Fruit fly (Drosophila melanogaster) whole organism, embryonic: ENCODE measurements around the gene CG14205.

Experiments
- ATbp ChIP-seq: fragments of 200-800 bp; sonication (Bioruptor generic); optimal IDR thresholded peaks from 2 replicates; lab custom pipeline; 2017; ENCODE audit warnings: missing biosample characterization, mild to moderate bottlenecking, missing genetic modification characterization, missing genetic modification reagents
- Abd-B ChIP-seq: fragments of 200-800 bp; sonication (Bioruptor generic); optimal IDR thresholded peaks from 2 replicates; lab custom pipeline; 2018; ENCODE audit warnings: missing biosample characterization, mild to moderate bottlenecking, missing genetic modification characterization, moderate library complexity
- Atf6 ChIP-seq: fragments of 200-800 bp; sonication (Bioruptor generic); IDR thresholded peaks from 2 replicates; pipeline ENCODE4 v1.3.6; 2022; ENCODE audit warnings: missing biosample characterization, missing genetic modification characterization
- BtbVII ChIP-seq: fragments of 200-800 bp; sonication (Bioruptor generic); optimal IDR thresholded peaks from 3 replicates; lab custom pipeline; 2017; ENCODE audit warnings: missing biosample characterization, mild to moderate bottlenecking, missing genetic modification characterization
- CG11085 ChIP-seq: fragments of 200-800 bp; sonication (Bioruptor generic); IDR thresholded peaks from 2 replicates; pipeline ENCODE4 v1.3.6; 2022; ENCODE audit warnings: missing biosample characterization, missing genetic modification characterization
- CG11398 ChIP-seq: fragments of 200-800 bp; sonication (Bioruptor generic); optimal IDR thresholded peaks from 2 replicates; lab custom pipeline; 2016; ENCODE audit warnings: missing biosample characterization, missing genetic modification characterization
- CG11456 ChIP-seq: fragments of 200-800 bp; sonication (Bioruptor generic); IDR thresholded peaks from 3 replicates; pipeline ENCODE4 v1.3.6; 2022; ENCODE audit warnings: missing biosample characterization, missing genetic modification characterization
- CG12155 ChIP-seq: fragments of 200-800 bp; sonication (Bioruptor generic); optimal IDR thresholded peaks from 3 replicates; lab custom pipeline; 2016; ENCODE audit warnings: missing biosample characterization, missing genetic modification characterization
- CG12744 ChIP-seq: fragments of 200-800 bp; sonication (Bioruptor generic); optimal IDR thresholded peaks from 2 replicates; lab custom pipeline; 2016; ENCODE audit warnings: missing biosample characterization, missing genetic modification characterization
- CG12942 ChIP-seq: fragments of 200-800 bp; sonication (Bioruptor generic); optimal IDR thresholded peaks from 3 replicates; lab custom pipeline; 2016; ENCODE audit warnings: missing biosample characterization, missing genetic modification characterization
- CG13424 ChIP-seq: fragments of 200-800 bp; sonication (Bioruptor generic); optimal IDR thresholded peaks from 2 replicates; lab custom pipeline; 2019; ENCODE audit warnings: missing biosample characterization, mild to moderate bottlenecking, missing genetic modification characterization, moderate library complexity
- CG31365 ChIP-seq: fragments of 200-800 bp; sonication (Bioruptor generic); optimal IDR thresholded peaks from 2 replicates; lab custom pipeline; 2018; ENCODE audit warnings: missing biosample characterization, mild to moderate bottlenecking, missing genetic modification characterization
- CG34376 ChIP-seq: fragments of 200-800 bp; sonication (Bioruptor generic); optimal IDR thresholded peaks from 2 replicates; lab custom pipeline; 2018; ENCODE audit warnings: missing biosample characterization, mild to moderate bottlenecking, missing genetic modification characterization
- CG6175 ChIP-seq: fragments of 200-800 bp; sonication (Bioruptor generic); IDR thresholded peaks from 3 replicates; pipeline ENCODE4 v1.3.6; 2022; ENCODE audit warnings: missing biosample characterization, missing genetic modification characterization
- CG7839 ChIP-seq: fragments of 200-800 bp; sonication (Bioruptor generic); optimal IDR thresholded peaks from 3 replicates; lab custom pipeline; 2018; ENCODE audit warnings: missing biosample characterization, mild to moderate bottlenecking, missing genetic modification characterization, moderate library complexity
- CG8359 ChIP-seq: fragments of 200-800 bp; sonication (Bioruptor generic); optimal IDR thresholded peaks from 2 replicates; lab custom pipeline; 2017; ENCODE audit warnings: missing biosample characterization, mild to moderate bottlenecking, missing genetic modification characterization, borderline replicate concordance
- CG9727 ChIP-seq: fragments of 200-800 bp; sonication (Bioruptor generic); optimal IDR thresholded peaks from 3 replicates; lab custom pipeline; 2017; ENCODE audit warnings: missing biosample characterization, mild to moderate bottlenecking, missing genetic modification characterization
- Drgx ChIP-seq: fragments of 200-800 bp; sonication (Bioruptor generic); IDR thresholded peaks from 2 replicates; pipeline ENCODE4 v1.3.6; 2022; ENCODE audit warnings: missing biosample characterization, missing genetic modification characterization
- Ets65A ChIP-seq: fragments of 200-800 bp; sonication (Bioruptor generic); peaks from one replicate; lab custom pipeline; 2016; ENCODE audit warnings: missing biosample characterization, missing genetic modification characterization
- Gug ChIP-seq: fragments of 200-800 bp; sonication (Bioruptor generic); IDR thresholded peaks from 4 replicates; pipeline ENCODE4 v1.3.6; 2022; ENCODE audit warnings: missing biosample characterization, missing genetic modification characterization
- Hr3 ChIP-seq: fragments of 200-800 bp; sonication (Bioruptor generic); optimal IDR thresholded peaks from 3 replicates; lab custom pipeline; 2016; ENCODE audit warnings: missing biosample characterization, missing genetic modification characterization
- Med ChIP-seq: fragments of 200-800 bp; sonication (Bioruptor generic); peaks from one replicate; lab custom pipeline; 2016; ENCODE audit warnings: missing biosample characterization, missing genetic modification characterization, mild to moderate bottlenecking, inconsistent platforms, moderate library complexity
- Opbp ChIP-seq: fragments of 200-800 bp; sonication (Bioruptor generic); IDR thresholded peaks from 3 replicates; pipeline ENCODE4 v1.3.6; 2022; ENCODE audit warnings: missing biosample characterization, missing genetic modification characterization; ENCODE audit not compliant: partially characterized antibody
- Ravus ChIP-seq: fragments of 200-800 bp; sonication (Bioruptor generic); IDR thresholded peaks from 2 replicates; pipeline ENCODE4 v1.3.6; 2022; ENCODE audit warnings: missing biosample characterization, missing genetic modification characterization
- Sin3A ChIP-seq: fragments of >200 bp; optimal IDR thresholded peaks from 2 replicates; lab custom pipeline; 2018
- Ssrp ChIP-seq: fragments of 200-800 bp; sonication (Bioruptor generic); optimal IDR thresholded peaks from 2 replicates; lab custom pipeline; 2018; ENCODE audit warnings: missing biosample characterization, mild to moderate bottlenecking, missing genetic modification characterization, moderate library complexity
- Taf1 ChIP-seq: fragments of 200-800 bp; sonication (Bioruptor generic); IDR thresholded peaks from 2 replicates; pipeline ENCODE4 v1.3.6; 2022; ENCODE audit warnings: missing biosample characterization, missing genetic modification characterization
- Tbp ChIP-seq: fragments of >200 bp; optimal IDR thresholded peaks from 2 replicates; lab custom pipeline; 2018; ENCODE audit warnings: missing biosample characterization, missing genetic modification characterization
- bab2 ChIP-seq: fragments of 200-800 bp; sonication (Bioruptor generic); optimal IDR thresholded peaks from 2 replicates; lab custom pipeline; 2016; ENCODE audit warnings: missing biosample characterization, missing genetic modification characterization
- bcd ChIP-seq: fragments of 200-800 bp; sonication (Bioruptor generic); optimal IDR thresholded peaks from 2 replicates; lab custom pipeline; 2017; ENCODE audit warnings: missing biosample characterization, mild to moderate bottlenecking, missing genetic modification characterization
- chn ChIP-seq: fragments of 200-800 bp; sonication (Bioruptor generic); optimal IDR thresholded peaks from 2 replicates; lab custom pipeline; 2016; ENCODE audit warnings: missing biosample characterization, missing genetic modification characterization
- ci ChIP-seq: fragments of 200-800 bp; sonication (Bioruptor generic); IDR thresholded peaks from 3 replicates; pipeline ENCODE4 v1.3.6; 2022; ENCODE audit warnings: missing biosample characterization, missing genetic modification characterization
- corto ChIP-seq: fragments of 200-800 bp; sonication (Bioruptor generic); optimal IDR thresholded peaks from 2 replicates; lab custom pipeline; 2016; ENCODE audit warnings: missing biosample characterization, mild to moderate bottlenecking, missing genetic modification characterization, moderate library complexity
- dmrt99B ChIP-seq: fragments of 200-800 bp; sonication (Bioruptor generic); optimal IDR thresholded peaks from 2 replicates; lab custom pipeline; 2018; ENCODE audit warnings: missing biosample characterization, mild to moderate bottlenecking, missing genetic modification characterization, moderate library complexity
- gem ChIP-seq: fragments of 200-800 bp; sonication (Bioruptor generic); optimal IDR thresholded peaks from 2 replicates; lab custom pipeline; 2019; ENCODE audit warnings: missing biosample characterization, mild to moderate bottlenecking, missing genetic modification characterization, moderate library complexity
- gt ChIP-seq: fragments of 200-800 bp; sonication (Bioruptor generic); IDR thresholded peaks from 2 replicates; pipeline ENCODE4 v1.3.6; 2022; ENCODE audit warnings: missing biosample characterization, missing genetic modification characterization
- hbn ChIP-seq: fragments of 200-800 bp; sonication (Bioruptor generic); IDR thresholded peaks from 2 replicates; pipeline ENCODE4 v1.3.6; 2022; ENCODE audit warnings: missing biosample characterization, missing genetic modification characterization; ENCODE audit not compliant: partially characterized antibody
- ind ChIP-seq: fragments of 200-800 bp; sonication (Bioruptor generic); optimal IDR thresholded peaks from 3 replicates; lab custom pipeline; 2016; ENCODE audit warnings: missing biosample characterization, missing genetic modification characterization
- jing ChIP-seq: fragments of 200-800 bp; sonication (Bioruptor generic); optimal IDR thresholded peaks from 2 replicates; lab custom pipeline; 2018; ENCODE audit warnings: missing biosample characterization, mild to moderate bottlenecking, missing genetic modification characterization
- ken ChIP-seq: fragments of 200-800 bp; sonication (Bioruptor generic); IDR thresholded peaks from 3 replicates; pipeline ENCODE4 v1.3.6; 2022; ENCODE audit warnings: missing biosample characterization, missing genetic modification characterization
- luna ChIP-seq: fragments of 200-800 bp; sonication (Bioruptor generic); optimal IDR thresholded peaks from 2 replicates; lab custom pipeline; 2016; ENCODE audit warnings: missing biosample characterization, missing genetic modification characterization
- oc ChIP-seq: fragments of 200-800 bp; sonication (Bioruptor generic); optimal IDR thresholded peaks from 2 replicates; lab custom pipeline; 2018; ENCODE audit warnings: missing biosample characterization, mild to moderate bottlenecking, missing genetic modification characterization, moderate library complexity
- pita ChIP-seq: fragments of 200-800 bp; sonication (Bioruptor generic); optimal IDR thresholded peaks from 2 replicates; lab custom pipeline; 2017; ENCODE audit warnings: missing biosample characterization, mild to moderate bottlenecking, missing genetic modification characterization
- prd ChIP-seq, 3 experiments: fragments of >200 bp in 2 of 3; fragments of 200-800 bp in 1 of 3; sonication (Bioruptor generic) in 1 of 3; optimal IDR thresholded peaks in 2 of 3; IDR thresholded peaks in 1 of 3; 2 replicates in 2 of 3; 3 replicates in 1 of 3; pipeline versions ENCODE4 v1.3.6 to Lab custom; 2017 to 2022; ENCODE audit warnings: missing biosample characterization in 1 of 3, missing genetic modification characterization in 1 of 3
- ranshi ChIP-seq: fragments of 200-800 bp; sonication (Bioruptor generic); IDR thresholded peaks from 2 replicates; pipeline ENCODE4 v1.3.6; 2022; ENCODE audit warnings: missing biosample characterization, missing genetic modification characterization
- schlank ChIP-seq: fragments of 200-800 bp; sonication (Bioruptor generic); optimal IDR thresholded peaks from 2 replicates; lab custom pipeline; 2018; ENCODE audit warnings: missing biosample characterization, mild to moderate bottlenecking, missing genetic modification characterization
- sens-2 ChIP-seq: fragments of 200-800 bp; sonication (Bioruptor generic); IDR thresholded peaks from 2 replicates; pipeline ENCODE4 v1.3.6; 2022; ENCODE audit warnings: missing biosample characterization, missing genetic modification characterization
- seq ChIP-seq: fragments of 200-800 bp; sonication (Bioruptor generic); IDR thresholded peaks from 2 replicates; pipeline ENCODE4 v1.3.6; 2022; ENCODE audit warnings: missing biosample characterization, missing genetic modification characterization
- tap ChIP-seq: fragments of 200-800 bp; optimal IDR thresholded peaks from 3 replicates; lab custom pipeline; 2019; ENCODE audit warnings: missing biosample characterization, mild to moderate bottlenecking, missing genetic modification characterization, moderate library complexity
- trh ChIP-seq: fragments of 200-800 bp; sonication (Bioruptor generic); optimal IDR thresholded peaks from 2 replicates; lab custom pipeline; 2016; ENCODE audit warnings: missing biosample characterization, missing genetic modification characterization
- tup ChIP-seq: fragments of 200-800 bp; sonication (Bioruptor generic); optimal IDR thresholded peaks from 2 replicates; lab custom pipeline; 2016; ENCODE audit warnings: missing biosample characterization, mild to moderate bottlenecking, missing genetic modification characterization, moderate library complexity

The CG14205 gene

dm6 chrX:19603953-19604352 is 11.5 kb downstream of the CG14205 start (continued):
- TF ChIP-seq Ets65A (GFP tag; lab: Kevin White, UChicago) (peak; percentile 94), CG11398 (GFP tag; lab: Kevin White, UChicago) (no peak), bcd (peak; percentile 69), CG6175 (GFP tag; lab: Robert Waterston, UW) (peak; percentile 74), Atf6 (peak; percentile 89), Drgx (GFP tag; lab: Robert Waterston, UW) (peak; percentile 84), tap (tag; lab: Kevin White, UChicago) (peak; percentile 72), Ssrp (peak; percentile 53), CG12155 (GFP tag; lab: Kevin White, UChicago) (peak; percentile 80), trh (GFP tag; lab: Kevin White, UChicago) (no peak), Tbp (GFP tag; lab: Kevin White, UChicago) (no peak), oc (tag; lab: Kevin White, UChicago) (no peak), Hr3 (GFP tag; lab: Kevin White, UChicago) (peak; percentile 64), hbn (GFP tag; lab: Robert Waterston, UW) (no peak), jing (GFP tag; lab: Kevin White, UChicago) (peak; percentile 39), BtbVII (peak; percentile 61), CG9727 (GFP tag; lab: Kevin White, UChicago) (peak; percentile 80), Ravus (peak; percentile 55), CG7839 (tag; lab: Kevin White, UChicago) (peak; percentile 87), CG12744 (peak; percentile 42), Sin3A (no peak), CG31365 (tag; lab: Kevin White, UChicago) (no peak), schlank (peak; percentile 77), CG34376 (GFP tag; lab: Kevin White, UChicago) (peak; percentile 86), gt (peak; percentile 35; the same call in 1 of the 2 replicates), ATbp (GFP tag; lab: Kevin White, UChicago) (peak; percentile 67), ranshi (GFP tag; lab: Robert Waterston, UW) (peak; percentile 80; the same call in 1 of the 2 replicates), gem (tag; lab: Kevin White, UChicago) (peak; percentile 80), pita (GFP tag; lab: Kevin White, UChicago) (no peak), corto (peak; percentile 44), CG11456 (GFP tag; lab: Robert Waterston, UW) (peak; percentile 80), tup (no peak), prd (optimal IDR thresholded peaks at IDR 0.05; lab: Kevin White, UChicago) (no peak), prd (GFP tag; IDR thresholded peaks at IDR 0.05; lab: Robert Waterston, UW) (peak; percentile 87), CG12942 (GFP tag; lab: Kevin White, UChicago) (peak; percentile 48), sens-2 (peak; percentile 62; the same call in 1 of the 2 replicates), dmrt99B (tag; lab: Kevin White, UChicago) (peak; percentile 85), CG11085 (GFP tag; lab: Robert Waterston, UW) (peak; percentile 78), bab2 (GFP tag; lab: Kevin White, UChicago) (peak; percentile 43), CG13424 (peak; percentile 75), seq (peak; percentile 76), Abd-B (peak; percentile 70), Opbp (GFP tag; lab: Robert Waterston, UW) (no peak), ind (GFP tag; lab: Kevin White, UChicago) (peak; percentile 76), Taf1 (peak; percentile 82), ken (GFP tag; lab: Robert Waterston, UW) (peak; percentile 71), CG8359 (GFP tag; lab: Kevin White, UChicago) (no peak), luna (GFP tag; lab: Kevin White, UChicago) (no peak), Med (GFP tag; lab: Kevin White, UChicago) (peak; percentile 91), Gug (GFP tag; lab: Robert Waterston, UW) (peak; percentile 70; the same call in 3 of the 4 replicates), ci (GFP tag; lab: Robert Waterston, UW) (peak; percentile 80), chn (GFP tag; lab: Kevin White, UChicago) (peak; percentile 60)
